Fruit fly (Drosophila melanogaster): ENCODE measurements around the gene CG18171.
A peak's percentile ranks its signal among the peaks of the same experiment; 100 is the strongest.

DNA sequence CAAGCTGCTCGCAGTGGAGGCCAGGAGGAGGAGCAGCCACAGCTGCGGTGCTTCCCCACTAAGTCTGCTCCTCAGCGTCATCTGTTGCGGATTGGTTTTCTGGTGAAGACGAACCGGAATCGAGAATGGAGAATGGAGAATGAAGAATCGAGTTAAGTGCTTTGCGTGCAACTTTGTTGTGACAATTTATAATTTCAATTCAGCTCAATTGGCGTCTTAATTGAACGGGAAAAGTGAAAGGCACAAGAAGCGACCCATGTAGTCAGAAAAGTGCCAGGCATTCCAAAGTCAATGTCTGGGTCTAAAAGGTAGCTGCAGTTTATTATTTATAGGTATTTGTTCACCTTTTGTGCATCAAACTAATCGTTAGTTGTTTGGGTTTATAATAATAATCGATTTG is 31.3 kb upstream of the CG18171 start:
- TF ChIP-seq CG8301 (tag; optimal IDR thresholded peaks at IDR 0.05) (no peak), rn (GFP tag; IDR thresholded peaks at IDR 0.05) (no peak), CG15710 (tag; optimal IDR thresholded peaks at IDR 0.05) (no peak), Ets98B (GFP tag; IDR thresholded peaks at IDR 0.05) (no peak), CG32121 (GFP tag; IDR thresholded peaks at IDR 0.05) (no peak), CG4496 (GFP tag; IDR thresholded peaks at IDR 0.05) (no peak), CG10348 (GFP tag; IDR thresholded peaks at IDR 0.05) (no peak), gl (tag; optimal IDR thresholded peaks at IDR 0.05) (peak; percentile 51)

Data from whole organism, pupa.